Fruit fly (Drosophila melanogaster) whole organism, embryonic: ENCODE results near the gene Hacd1.
A peak's percentile ranks its signal among the peaks of the same experiment; 100 is the strongest.

Experiments used
- ATbp ChIP-seq: fragments of 200-800 bp; sonication (Bioruptor generic); optimal IDR thresholded peaks from 2 replicates; lab custom pipeline; 2017; ENCODE audit warnings: missing biosample characterization, mild to moderate bottlenecking, missing genetic modification characterization, missing genetic modification reagents
- Abd-B ChIP-seq: fragments of 200-800 bp; sonication (Bioruptor generic); optimal IDR thresholded peaks from 2 replicates; lab custom pipeline; 2018; ENCODE audit warnings: missing biosample characterization, mild to moderate bottlenecking, missing genetic modification characterization, moderate library complexity
- Atf-2 ChIP-seq: fragments of 200-800 bp; sonication (Bioruptor generic); optimal IDR thresholded peaks from 2 replicates; lab custom pipeline; 2016; ENCODE audit warnings: missing biosample characterization, missing genetic modification characterization
- Awh ChIP-seq: fragments of 200-800 bp; sonication (Bioruptor generic); IDR thresholded peaks from 2 replicates; pipeline ENCODE4, ENCODE4 v1.3.6; 2022; ENCODE audit warnings: missing biosample characterization, missing genetic modification characterization
- CG11093 ChIP-seq: fragments of 200-800 bp; sonication (Bioruptor generic); IDR thresholded peaks from 3 replicates; pipeline ENCODE4 v1.3.6; 2022; ENCODE audit warnings: missing biosample characterization, missing genetic modification characterization
- CG12219 ChIP-seq: fragments of 200-800 bp; sonication (Bioruptor generic); optimal IDR thresholded peaks from 3 replicates; lab custom pipeline; 2018; ENCODE audit warnings: missing biosample characterization, mild to moderate bottlenecking, missing genetic modification characterization
- CG12744 ChIP-seq: fragments of 200-800 bp; sonication (Bioruptor generic); optimal IDR thresholded peaks from 2 replicates; lab custom pipeline; 2016; ENCODE audit warnings: missing biosample characterization, missing genetic modification characterization
- CG15269 ChIP-seq: fragments of 200-800 bp; sonication (Bioruptor generic); optimal IDR thresholded peaks from 2 replicates; lab custom pipeline; 2018; ENCODE audit warnings: missing biosample characterization, mild to moderate bottlenecking, missing genetic modification characterization, moderate library complexity
- CG15479 ChIP-seq: fragments of 200-800 bp; sonication (Bioruptor generic); optimal IDR thresholded peaks from 3 replicates; lab custom pipeline; 2019; ENCODE audit warnings: missing biosample characterization, mild to moderate bottlenecking, missing genetic modification characterization, moderate library complexity
- CG16779 ChIP-seq: fragments of 200-800 bp; sonication (Bioruptor generic); IDR thresholded peaks from 2 replicates; pipeline ENCODE4 v1.3.6; 2022; ENCODE audit warnings: missing biosample characterization, missing genetic modification characterization
- CG16815 ChIP-seq: fragments of 200-800 bp; sonication (Bioruptor generic); optimal IDR thresholded peaks from 3 replicates; lab custom pipeline; 2017; ENCODE audit warnings: missing biosample characterization, mild to moderate bottlenecking, missing genetic modification characterization
- CG3065 ChIP-seq: fragments of 200-800 bp; sonication (Bioruptor generic); optimal IDR thresholded peaks from 2 replicates; lab custom pipeline; 2016; ENCODE audit warnings: missing biosample characterization, missing genetic modification characterization
- CG31224 ChIP-seq: fragments of 200-800 bp; sonication (Bioruptor generic); IDR thresholded peaks from 2 replicates; pipeline ENCODE4 v1.3.6; 2022; ENCODE audit warnings: missing biosample characterization, missing genetic modification characterization
- CG32772 ChIP-seq: fragments of 200-800 bp; sonication (Bioruptor generic); IDR thresholded peaks from 2 replicates; pipeline ENCODE4 v1.3.6; 2022; ENCODE audit warnings: missing biosample characterization, missing genetic modification characterization
- CG42726 ChIP-seq: fragments of 200-800 bp; sonication (Bioruptor generic); IDR thresholded peaks from 2 replicates; pipeline ENCODE4 v1.3.6; 2022; ENCODE audit warnings: missing biosample characterization, missing genetic modification characterization; ENCODE audit not compliant: partially characterized antibody
- CG4328 ChIP-seq: fragments of 200-800 bp; sonication (Bioruptor generic); optimal IDR thresholded peaks from 3 replicates; lab custom pipeline; 2017; ENCODE audit warnings: missing biosample characterization, missing genetic modification reagents, missing genetic modification characterization
- CG6813 ChIP-seq: fragments of 200-800 bp; sonication (Bioruptor generic); optimal IDR thresholded peaks from 2 replicates; lab custom pipeline; 2017; ENCODE audit warnings: missing biosample characterization, missing genetic modification characterization, mild to moderate bottlenecking, moderate library complexity, missing genetic modification reagents
- CG7556 ChIP-seq: fragments of 200-800 bp; sonication (Bioruptor generic); optimal IDR thresholded peaks from 2 replicates; lab custom pipeline; 2017; ENCODE audit warnings: missing biosample characterization, mild to moderate bottlenecking, missing genetic modification characterization
- CG7839 ChIP-seq: fragments of 200-800 bp; sonication (Bioruptor generic); optimal IDR thresholded peaks from 3 replicates; lab custom pipeline; 2018; ENCODE audit warnings: missing biosample characterization, mild to moderate bottlenecking, missing genetic modification characterization, moderate library complexity
- CG7987 ChIP-seq: fragments of 200-800 bp; sonication (Bioruptor generic); optimal IDR thresholded peaks from 2 replicates; lab custom pipeline; 2018; ENCODE audit warnings: missing biosample characterization, mild to moderate bottlenecking, missing genetic modification characterization, moderate library complexity
- CHES-1-like ChIP-seq: fragments of 200-800 bp; sonication (Bioruptor generic); optimal IDR thresholded peaks from 2 replicates; lab custom pipeline; 2016; ENCODE audit warnings: missing biosample characterization, missing genetic modification characterization
- Dref ChIP-seq: fragments of 200-800 bp; sonication (Bioruptor generic); IDR thresholded peaks from 2 replicates; pipeline ENCODE4 v1.3.6; 2022; ENCODE audit warnings: missing biosample characterization, missing genetic modification characterization
- ERR ChIP-seq: fragments of 200-800 bp; sonication (Bioruptor generic); optimal IDR thresholded peaks from 2 replicates; lab custom pipeline; 2016; ENCODE audit warnings: missing biosample characterization, missing genetic modification characterization
- Fer3 ChIP-seq: fragments of 200-800 bp; sonication (Bioruptor generic); optimal IDR thresholded peaks from 2 replicates; lab custom pipeline; 2018; ENCODE audit warnings: missing biosample characterization, mild to moderate bottlenecking, missing genetic modification characterization, moderate library complexity
- HHEX ChIP-seq: fragments of 200-800 bp; sonication (Bioruptor generic); optimal IDR thresholded peaks from 3 replicates; lab custom pipeline; 2017; ENCODE audit warnings: missing biosample characterization, mild to moderate bottlenecking, missing genetic modification characterization, missing genetic modification reagents
- Lhr ChIP-seq: fragments of 200-800 bp; sonication (Bioruptor generic); optimal IDR thresholded peaks from 3 replicates; lab custom pipeline; 2017; ENCODE audit warnings: mild to moderate bottlenecking, missing biosample characterization, missing genetic modification reagents, missing genetic modification characterization
- Max ChIP-seq: fragments of 200-800 bp; sonication (Bioruptor generic); optimal IDR thresholded peaks from 2 replicates; lab custom pipeline; 2016; ENCODE audit warnings: missing biosample characterization, mild to moderate bottlenecking, missing genetic modification characterization
- Nf-YC ChIP-seq: fragments of 200-800 bp; optimal IDR thresholded peaks from 3 replicates; lab custom pipeline; 2019; ENCODE audit warnings: missing biosample characterization, mild to moderate bottlenecking, missing genetic modification characterization, moderate library complexity
- PHDP ChIP-seq: fragments of 200-800 bp; sonication (Bioruptor generic); optimal IDR thresholded peaks from 3 replicates; lab custom pipeline; 2018; ENCODE audit warnings: missing biosample characterization, mild to moderate bottlenecking, missing genetic modification characterization, moderate library complexity
- Sry-δ ChIP-seq: fragments of 200-800 bp; sonication (Bioruptor generic); optimal IDR thresholded peaks from 2 replicates; lab custom pipeline; 2016; ENCODE audit warnings: missing biosample characterization, missing genetic modification characterization
- abd-A ChIP-seq: fragments of 200-800 bp; sonication (Bioruptor generic); optimal IDR thresholded peaks from 3 replicates; lab custom pipeline; 2019; ENCODE audit warnings: missing biosample characterization, mild to moderate bottlenecking, missing genetic modification characterization, moderate library complexity
- bowl ChIP-seq: fragments of 200-800 bp; sonication (Bioruptor generic); IDR thresholded peaks from 2 replicates; pipeline ENCODE4 v1.3.6; 2022; ENCODE audit warnings: missing biosample characterization, missing genetic modification characterization
- chm ChIP-seq: fragments of 200-800 bp; sonication (Bioruptor generic); IDR thresholded peaks from 2 replicates; pipeline ENCODE4 v1.3.6; 2022; ENCODE audit warnings: missing biosample characterization, missing genetic modification characterization
- crc ChIP-seq: fragments of 200-800 bp; sonication (Bioruptor generic); optimal IDR thresholded peaks from 2 replicates; lab custom pipeline; 2016; ENCODE audit warnings: missing biosample characterization, missing genetic modification characterization
- ewg ChIP-seq: fragments of 200-800 bp; sonication (Bioruptor generic); optimal IDR thresholded peaks from 3 replicates; lab custom pipeline; 2017; ENCODE audit warnings: mild to moderate bottlenecking, missing biosample characterization, missing genetic modification reagents, missing genetic modification characterization
- gro ChIP-seq: fragments of 200-800 bp; sonication (Bioruptor generic); optimal IDR thresholded peaks from 2 replicates; lab custom pipeline; 2016; ENCODE audit warnings: missing biosample characterization, missing genetic modification characterization
- gt ChIP-seq: fragments of 200-800 bp; sonication (Bioruptor generic); IDR thresholded peaks from 2 replicates; pipeline ENCODE4 v1.3.6; 2022; ENCODE audit warnings: missing biosample characterization, missing genetic modification characterization
- hth ChIP-seq: fragments of >200 bp; optimal IDR thresholded peaks from 2 replicates; lab custom pipeline; 2017; ENCODE audit warnings: inconsistent platforms
- nmo ChIP-seq: fragments of 200-800 bp; sonication (Bioruptor generic); optimal IDR thresholded peaks from 2 replicates; lab custom pipeline; 2018; ENCODE audit warnings: missing biosample characterization, mild to moderate bottlenecking, missing genetic modification characterization, moderate library complexity
- nom ChIP-seq: fragments of 200-800 bp; sonication (Bioruptor generic); optimal IDR thresholded peaks from 2 replicates; lab custom pipeline; 2017; ENCODE audit warnings: missing biosample characterization, missing genetic modification characterization, mild to moderate bottlenecking, moderate library complexity, missing genetic modification reagents
- onecut ChIP-seq: fragments of 200-800 bp; sonication (Bioruptor generic); IDR thresholded peaks from 2 replicates; pipeline ENCODE4 v1.3.6; 2022; ENCODE audit warnings: missing biosample characterization, missing genetic modification characterization
- org-1 ChIP-seq: fragments of 200-800 bp; sonication (Bioruptor generic); optimal IDR thresholded peaks from 2 replicates; lab custom pipeline; 2017; ENCODE audit warnings: missing biosample characterization, missing genetic modification characterization
- peb ChIP-seq: fragments of 200-800 bp; sonication (Bioruptor generic); IDR thresholded peaks from 2 replicates; pipeline ENCODE4 v1.3.6; 2022; ENCODE audit warnings: missing biosample characterization, missing genetic modification characterization
- repo ChIP-seq: fragments of 200-800 bp; sonication (Bioruptor generic); optimal IDR thresholded peaks from 2 replicates; lab custom pipeline; 2016; ENCODE audit warnings: missing biosample characterization, missing genetic modification characterization
- ro ChIP-seq: fragments of 200-800 bp; sonication (Bioruptor generic); IDR thresholded peaks from 2 replicates; pipeline ENCODE4 v1.3.6; 2022; ENCODE audit warnings: missing biosample characterization, missing genetic modification characterization
- sc ChIP-seq, 3 experiments: fragments of >200 bp in 2 of 3; fragments of 200-800 bp in 1 of 3; sonication (Bioruptor generic) in 1 of 3; optimal IDR thresholded peaks; 2 replicates in 2 of 3; 3 replicates in 1 of 3; lab custom pipeline; 2017; ENCODE audit warnings: mild to moderate bottlenecking in 1 of 3, missing biosample characterization in 1 of 3, missing genetic modification characterization in 1 of 3, missing genetic modification reagents in 1 of 3
- slp2 ChIP-seq: fragments of 200-800 bp; sonication (Bioruptor generic); optimal IDR thresholded peaks from 2 replicates; lab custom pipeline; 2016; ENCODE audit warnings: missing biosample characterization, missing genetic modification characterization
- sr ChIP-seq: fragments of 200-800 bp; sonication (Bioruptor generic); IDR thresholded peaks from 3 replicates; pipeline ENCODE4 v1.3.6; 2022; ENCODE audit warnings: missing biosample characterization, missing genetic modification characterization
- unpg ChIP-seq: fragments of 200-800 bp; sonication (Bioruptor generic); optimal IDR thresholded peaks from 3 replicates; lab custom pipeline; 2018; ENCODE audit warnings: missing biosample characterization, mild to moderate bottlenecking, missing genetic modification characterization, moderate library complexity
- vvl ChIP-seq: fragments of 200-800 bp; sonication (Bioruptor generic); IDR thresholded peaks from 2 replicates; pipeline ENCODE4 v1.3.6; 2022; ENCODE audit warnings: missing biosample characterization, missing genetic modification characterization
- zen2 ChIP-seq: fragments of 200-800 bp; sonication (Bioruptor generic); IDR thresholded peaks from 3 replicates; pipeline ENCODE4 v1.3.6; 2022; ENCODE audit warnings: missing biosample characterization, missing genetic modification characterization; ENCODE audit not compliant: partially characterized antibody

Hacd1 gene

DNA sequence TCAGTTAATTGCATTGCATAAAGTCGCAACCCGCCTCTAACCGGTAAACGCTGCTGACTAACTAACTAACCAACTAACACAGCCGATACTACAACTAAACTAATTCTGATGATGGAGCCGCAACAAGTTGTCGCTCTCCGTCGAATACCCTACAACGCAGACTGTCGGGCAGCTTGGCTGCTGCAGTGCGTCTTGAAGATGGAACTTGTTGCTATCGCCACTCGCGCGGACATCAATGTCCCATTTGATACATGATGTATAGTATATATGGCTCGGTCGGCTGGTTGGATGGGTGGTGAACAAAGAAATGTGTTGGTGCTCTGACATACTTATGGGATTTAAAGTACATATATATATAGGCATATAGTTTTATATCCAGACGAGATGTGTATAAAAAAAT lies 23.4 kb upstream of the Hacd1 start (continued):
- TF ChIP-seq ewg (GFP tag; lab: Kevin White, UChicago) (no peak), hth (lab: Kevin White, UChicago) (no peak), CG7839 (tag; lab: Kevin White, UChicago) (peak; percentile 20), CG4328 (GFP tag; lab: Kevin White, UChicago) (no peak), PHDP (tag; lab: Kevin White, UChicago) (peak; percentile 4), CG11093 (GFP tag; lab: Robert Waterston, UW) (no peak), Nf-YC (tag; lab: Kevin White, UChicago) (peak; percentile 5), Abd-B (GFP tag; lab: Kevin White, UChicago) (no peak), onecut (GFP tag; lab: Robert Waterston, UW) (no peak), nom (GFP tag; lab: Kevin White, UChicago) (peak; percentile 46), CHES-1-like (GFP tag; lab: Kevin White, UChicago) (no peak), bowl (GFP tag; lab: Robert Waterston, UW) (no peak), sr (no peak), Atf-2 (no peak), CG7987 (GFP tag; lab: Kevin White, UChicago) (peak; percentile 22), Awh (no peak), slp2 (GFP tag; lab: Kevin White, UChicago) (no peak), CG16815 (GFP tag; lab: Kevin White, UChicago) (no peak), Sry-δ (GFP tag; lab: Kevin White, UChicago) (no peak), repo (GFP tag; lab: Kevin White, UChicago) (no peak), CG32772 (GFP tag; lab: Robert Waterston, UW) (no peak), Fer3 (tag; lab: Kevin White, UChicago) (no peak), HHEX (GFP tag; lab: Kevin White, UChicago) (peak; percentile 21), CG3065 (GFP tag; lab: Kevin White, UChicago) (no peak), abd-A (tag; lab: Kevin White, UChicago) (peak; percentile 50), Lhr (GFP tag; lab: Kevin White, UChicago) (no peak), ATbp (peak; percentile 8), ro (GFP tag; lab: Robert Waterston, UW) (no peak), gro (GFP tag; lab: Kevin White, UChicago) (no peak), org-1 (peak; percentile 14), sc (optimal IDR thresholded peaks at IDR 0.05; lab: Kevin White, UChicago) (no peak), sc (GFP tag; optimal IDR thresholded peaks at IDR 0.05; lab: Kevin White, UChicago) (no peak), Max (GFP tag; lab: Kevin White, UChicago) (no peak), CG12744 (no peak), CG42726 (no peak), CG12219 (GFP tag; lab: Kevin White, UChicago) (peak; percentile 3), Dref (no peak), CG6813 (GFP tag; lab: Kevin White, UChicago) (no peak), CG15269 (tag; lab: Kevin White, UChicago) (peak; percentile 32), unpg (GFP tag; lab: Kevin White, UChicago) (peak; percentile 8), ERR (GFP tag; lab: Kevin White, UChicago) (no peak), CG16779 (GFP tag; lab: Robert Waterston, UW) (no peak), chm (peak; percentile 33; the same call in 1 of the 2 replicates), vvl (GFP tag; lab: Robert Waterston, UW) (peak; percentile 10; the same call in 1 of the 2 replicates), crc (GFP tag; lab: Kevin White, UChicago) (no peak), gt (GFP tag; lab: Robert Waterston, UW) (no peak), peb (GFP tag; lab: Robert Waterston, UW) (no peak), nmo (GFP tag; lab: Kevin White, UChicago) (no peak), CG7556 (no peak), CG15479 (GFP tag; lab: Kevin White, UChicago) (no peak), zen2 (GFP tag; lab: Robert Waterston, UW) (no peak), CG31224 (GFP tag; lab: Robert Waterston, UW) (0 out of 2 replicates have a peak, but pooled peaks have one; percentile 10)
